Fruit fly (Drosophila melanogaster) S2 (cell line): ENCODE measurements around the gene CG6610.

Source experiments
- CG8478 ChIP-seq: fragments of >200 bp; optimal IDR thresholded peaks from 2 replicates; lab custom pipeline; 2018
- CTCF ChIP-seq, 2 experiments: fragments of >200 bp; optimal IDR thresholded peaks; 2 replicates each; lab custom pipeline; 2018

DNA sequence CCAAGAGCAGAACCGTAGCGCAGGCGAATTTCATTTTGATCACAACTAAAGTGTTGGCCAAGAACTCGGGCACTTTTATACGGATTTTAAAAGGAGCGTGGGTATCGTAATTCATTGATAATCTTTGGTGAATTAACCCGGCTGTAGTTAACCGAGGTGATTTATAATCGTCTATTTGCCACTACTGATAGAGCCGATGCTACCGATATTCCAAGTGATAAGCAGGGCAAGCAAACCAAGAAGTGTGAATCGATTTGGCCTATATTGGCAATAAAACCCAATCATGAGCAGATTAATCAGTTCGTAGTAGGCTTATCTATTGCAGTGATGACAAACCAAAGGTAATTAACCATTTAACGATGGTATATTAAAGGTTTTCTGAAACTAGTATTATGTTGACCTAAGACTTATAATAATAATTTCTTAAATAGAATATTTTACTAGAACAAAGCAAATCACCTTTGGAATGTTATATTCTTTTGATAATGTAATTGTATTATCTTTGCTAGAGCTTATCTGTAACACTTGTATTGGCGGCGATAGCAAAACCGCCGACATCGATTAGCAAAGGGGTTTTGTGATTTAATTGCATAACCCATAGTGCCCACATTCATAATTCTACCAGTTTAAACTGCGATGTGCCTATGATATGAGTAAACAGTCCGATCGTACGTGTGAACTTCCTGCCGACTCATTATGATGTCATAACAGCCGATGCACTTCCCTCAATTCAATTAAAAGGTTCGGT, 12.3 kb upstream of the CG6610 start, which contains the start of gene CG10472:
- TF ChIP-seq CG8478 (lab: Kevin White, UChicago) = no peak
- no peak for TF ChIP-seq CTCF (optimal IDR thresholded peaks at IDR 0.05; lab: Kevin White, UChicago)
